Worm (Caenorhabditis elegans): Measurements from ENCODE around the gene drd-1.

DNA sequence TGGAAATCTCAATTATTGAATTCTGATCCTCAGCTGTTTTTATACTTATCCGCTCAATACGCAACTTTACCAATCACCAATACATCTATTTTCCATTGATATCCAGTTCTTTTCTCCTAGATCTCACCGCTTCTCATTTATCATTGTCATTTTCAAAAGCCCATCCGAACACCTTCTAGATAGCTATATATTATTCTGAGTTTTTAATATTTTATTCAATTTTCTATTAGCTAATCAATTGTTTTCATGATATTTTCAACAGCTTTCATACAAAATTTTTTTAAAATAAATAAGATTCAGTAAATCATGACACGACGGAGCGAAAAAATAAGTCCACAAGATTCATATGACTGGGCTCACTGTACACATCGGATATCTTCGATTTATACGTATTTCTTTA, 6.7 kb upstream of the drd-1 start, which contains the start of gene F49E12.12:
- TF ChIP-seq ama-1 (optimal IDR thresholded peaks at IDR 0.05) (no peak), aly-1 (tag; optimal IDR thresholded peaks at IDR 0.05) (no peak), flt-1 (GFP tag; IDR thresholded peaks at IDR 0.05) (no peak), ceh-36 (tag; optimal IDR thresholded peaks at IDR 0.05) (no peak), hmg-4 (GFP tag; optimal IDR thresholded peaks at IDR 0.05) (no peak), pes-1 (GFP tag; IDR thresholded peaks at IDR 0.05) (no peak), F13C5.2 (tag; optimal IDR thresholded peaks at IDR 0.05) (no peak), hnd-1 (tag; optimal IDR thresholded peaks at IDR 0.05) (no peak), scrt-1 (GFP tag; IDR thresholded peaks at IDR 0.05) (no peak), ets-7 (tag; optimal IDR thresholded peaks at IDR 0.05) (no peak), tbx-37 (GFP tag; conservative IDR thresholded peaks at IDR 0.05) (no peak), sea-1 (GFP tag; conservative IDR thresholded peaks at IDR 0.05) (no peak)

All from whole organism, early embryonic.